Worm (Caenorhabditis elegans) whole organism, mixed stage, embryonic: ENCODE data around the gene ceh-87.
A peak's percentile ranks its signal among the peaks of the same experiment; 100 is the strongest.
"Not testable (repeated sequence)": the region's sequence is repeated elsewhere in the genome, so short reads cannot be mapped to it uniquely, and the experiment has no call there.

Experiments used
- blmp-1 ChIP-seq: fragments of 150-350 bp; optimal IDR thresholded peaks from 2 replicates; lab custom pipeline; 2014; ENCODE audit warnings: missing biosample characterization, missing genetic modification characterization
- ceh-39 ChIP-seq: fragments of 150-350 bp; optimal IDR thresholded peaks from 2 replicates; lab custom pipeline; 2014; ENCODE audit warnings: missing biosample characterization, missing genetic modification characterization
- ceh-43 ChIP-seq: fragments of 200-800 bp; sonication (Bioruptor generic); optimal IDR thresholded peaks from 2 replicates; lab custom pipeline; 2018; ENCODE audit warnings: mild to moderate bottlenecking, missing genetic modification characterization, moderate library complexity, missing compliant biosample characterization
- ceh-83 ChIP-seq: fragments of 200-800 bp; sonication (Bioruptor generic); optimal IDR thresholded peaks from 2 replicates; lab custom pipeline; 2018; ENCODE audit warnings: mild to moderate bottlenecking, missing genetic modification characterization, missing compliant biosample characterization
- ces-1 ChIP-seq: fragments of 150-350 bp; optimal IDR thresholded peaks from 2 replicates; lab custom pipeline; 2014; ENCODE audit warnings: missing biosample characterization, missing genetic modification reagents, missing genetic modification characterization
- cnd-1 ChIP-seq: fragments of 200-800 bp; sonication (Bioruptor generic); optimal IDR thresholded peaks from 2 replicates; lab custom pipeline; 2018; ENCODE audit warnings: mild to moderate bottlenecking, missing genetic modification characterization, missing compliant biosample characterization
- elt-3 ChIP-seq: fragments of 150-350 bp; optimal IDR thresholded peaks from 2 replicates; lab custom pipeline; 2014; ENCODE audit warnings: missing biosample characterization, missing genetic modification characterization
- flh-1 ChIP-seq: fragments of 200-800 bp; sonication (Bioruptor generic); optimal IDR thresholded peaks from 2 replicates; lab custom pipeline; 2018; ENCODE audit warnings: mild to moderate bottlenecking, missing genetic modification characterization, moderate library complexity, missing compliant biosample characterization
- ham-2 ChIP-seq: fragments of 200-800 bp; sonication (Bioruptor generic); optimal IDR thresholded peaks from 2 replicates; lab custom pipeline; 2018; ENCODE audit warnings: mild to moderate bottlenecking, missing genetic modification characterization, missing compliant biosample characterization
- hlh-1 ChIP-seq: fragments of 150-350 bp; optimal IDR thresholded peaks from 2 replicates; lab custom pipeline; 2014; ENCODE audit warnings: missing biosample characterization, missing genetic modification reagents, missing genetic modification characterization
- lin-32 ChIP-seq: fragments of 200-800 bp; sonication (Bioruptor generic); optimal IDR thresholded peaks from 2 replicates; lab custom pipeline; 2018; ENCODE audit warnings: mild to moderate bottlenecking, missing genetic modification characterization, missing compliant biosample characterization
- lsy-2 ChIP-seq: fragments of 150-350 bp; optimal IDR thresholded peaks from 2 replicates; lab custom pipeline; 2014; ENCODE audit warnings: missing biosample characterization, missing genetic modification characterization
- mab-5 ChIP-seq: fragments of 150-350 bp; optimal IDR thresholded peaks from 2 replicates; lab custom pipeline; 2014; ENCODE audit warnings: missing biosample characterization, missing genetic modification characterization
- mep-1 ChIP-seq: fragments of 150-350 bp; optimal IDR thresholded peaks from 2 replicates; lab custom pipeline; 2017; ENCODE audit warnings: missing biosample characterization, missing genetic modification reagents, missing genetic modification characterization, inconsistent platforms
- mls-2 ChIP-seq: sonication (generic microtip); optimal IDR thresholded peaks from 2 replicates; lab custom pipeline; 2016; ENCODE audit warnings: mild to moderate bottlenecking, missing genetic modification characterization, moderate library complexity, missing compliant biosample characterization
- nhr-12 ChIP-seq: fragments of 150-350 bp; optimal IDR thresholded peaks from 2 replicates; lab custom pipeline; 2014; ENCODE audit warnings: missing biosample characterization, missing genetic modification characterization
- nhr-2 ChIP-seq: fragments of 150-350 bp; optimal IDR thresholded peaks from 2 replicates; lab custom pipeline; 2014; ENCODE audit warnings: missing biosample characterization, missing genetic modification characterization
- nhr-237 ChIP-seq: fragments of 150-350 bp; optimal IDR thresholded peaks from 2 replicates; lab custom pipeline; 2014; ENCODE audit warnings: missing biosample characterization, missing genetic modification characterization
- nhr-28 ChIP-seq: fragments of 150-350 bp; optimal IDR thresholded peaks from 2 replicates; lab custom pipeline; 2014; ENCODE audit warnings: missing biosample characterization, missing genetic modification characterization
- nhr-76 ChIP-seq: sonication (generic microtip); optimal IDR thresholded peaks from 2 replicates; lab custom pipeline; 2017; ENCODE audit warnings: missing biosample characterization, missing genetic modification characterization
- pha-4 ChIP-seq: fragments of 150-350 bp; optimal IDR thresholded peaks from 2 replicates; lab custom pipeline; 2018; ENCODE audit warnings: missing biosample characterization, missing genetic modification reagents, missing genetic modification characterization
- sem-2 ChIP-seq: fragments of 200-800 bp; sonication (Bioruptor generic); optimal IDR thresholded peaks from 2 replicates; lab custom pipeline; 2018; ENCODE audit warnings: mild to moderate bottlenecking, missing genetic modification characterization, missing compliant biosample characterization
- snpc-4 ChIP-seq: fragments of 150-350 bp; optimal IDR thresholded peaks from 2 replicates; lab custom pipeline; 2014; ENCODE audit warnings: missing biosample characterization, missing genetic modification characterization
- sptf-1 ChIP-seq: sonication (generic microtip); optimal IDR thresholded peaks from 2 replicates; lab custom pipeline; 2017; ENCODE audit warnings: mild to moderate bottlenecking, missing genetic modification characterization, moderate library complexity, missing compliant biosample characterization
- tbx-8 ChIP-seq: fragments of 200-800 bp; sonication (Bioruptor generic); optimal IDR thresholded peaks from 2 replicates; lab custom pipeline; 2018; ENCODE audit warnings: mild to moderate bottlenecking, missing genetic modification characterization, moderate library complexity, missing compliant biosample characterization
- unc-120 ChIP-seq: sonication (generic microtip); optimal IDR thresholded peaks from 2 replicates; lab custom pipeline; 2017; ENCODE audit warnings: missing genetic modification characterization, missing compliant biosample characterization; ENCODE audit not compliant: poor library complexity, severe bottlenecking
- unc-62 ChIP-seq: fragments of 150-350 bp; optimal IDR thresholded peaks from 2 replicates; lab custom pipeline; 2014; ENCODE audit warnings: missing biosample characterization, missing genetic modification reagents, missing genetic modification characterization
- zip-8 ChIP-seq: fragments of 150-350 bp; optimal IDR thresholded peaks from 2 replicates; lab custom pipeline; 2014; ENCODE audit warnings: missing biosample characterization, missing genetic modification characterization
- ztf-11 ChIP-seq: fragments of 150-350 bp; optimal IDR thresholded peaks from 2 replicates; lab custom pipeline; 2014; ENCODE audit warnings: missing biosample characterization, missing genetic modification characterization

ceh-87 gene

ce11 chrII:2686985-2687675 lies 3.0 kb upstream of the ceh-87 start, which contains the start of the genes sup-9 and nspf-1:
Gene sup-9, minus strand, starts transcription at chrII:2687027.
Gene nspf-1, plus strand, starts transcription at chrII:2687625.
- peak; percentile 15 for TF ChIP-seq ces-1 (GFP tag; lab: Kevin White, UChicago)
- TF ChIP-seq nhr-76 (tag; lab: Kevin White, UChicago): no peak
- TF ChIP-seq unc-62: peak; percentile 65
- no peak for TF ChIP-seq sem-2 (GFP tag; lab: Kevin White, UChicago)
- no peak for TF ChIP-seq lsy-2 (tag; lab: Kevin White, UChicago)
- TF ChIP-seq sptf-1 (tag; lab: Kevin White, UChicago): no peak
- TF ChIP-seq ham-2: no peak
- TF ChIP-seq blmp-1: no peak
- TF ChIP-seq flh-1 (GFP tag; lab: Kevin White, UChicago): no peak
- TF ChIP-seq pha-4: no peak
- TF ChIP-seq ztf-11 (tag; lab: Kevin White, UChicago): no peak
- peak; percentile 34 for TF ChIP-seq hlh-1 (tag; lab: Kevin White, UChicago)
- TF ChIP-seq unc-120 (tag; lab: Kevin White, UChicago): peak; percentile 48
- no peak for TF ChIP-seq nhr-12 (tag; lab: Kevin White, UChicago)

- TF ChIP-seq ztf-11 (tag; lab: Kevin White, UChicago) (no peak), nhr-2 (no peak), nhr-12 (tag; lab: Kevin White, UChicago) (no peak), zip-8 (no peak)
- TF ChIP-seq, all 35 proteins: peak for 0
These were observed 675 bp upstream of the ceh-87 start for ce11 chrII:2684783-2685182.

DNA sequence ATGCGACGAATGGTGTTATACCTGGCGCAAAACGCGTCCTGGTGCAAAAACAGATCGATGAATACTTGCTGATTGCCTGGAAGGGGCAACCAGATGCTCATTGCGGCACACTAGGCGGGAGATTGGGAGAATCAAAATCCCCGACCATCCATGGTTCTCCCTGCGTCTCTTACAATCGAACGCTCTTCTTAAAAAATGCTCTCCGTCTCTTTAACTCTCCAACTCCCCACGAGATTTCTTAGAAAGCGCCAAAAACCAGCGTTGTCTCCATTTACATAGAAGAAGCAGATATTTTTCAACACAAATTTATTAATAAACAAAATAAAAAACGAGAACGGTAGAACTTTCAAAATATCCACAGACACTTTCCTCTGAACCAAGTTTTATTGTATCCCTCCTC lies 3.0 kb downstream of the ceh-87 start, which contains the start of gene F34D6.1:
Gene F34D6.1, minus strand, starts transcription at position 101 of the 400 bp plus-strand sequence.
- TF ChIP-seq ceh-39 (tag; lab: Kevin White, UChicago) (no peak), tbx-8 (GFP tag; lab: Kevin White, UChicago) (no peak), sem-2 (GFP tag; lab: Kevin White, UChicago) (no peak), nhr-12 (tag; lab: Kevin White, UChicago) (no peak), snpc-4 (tag; lab: Kevin White, UChicago) (no peak), ces-1 (GFP tag; lab: Kevin White, UChicago) (no peak), pha-4 (no peak), hlh-1 (tag; lab: Kevin White, UChicago) (no peak), nhr-237 (no peak), mls-2 (no peak), nhr-28 (tag; lab: Kevin White, UChicago) (no peak), ceh-43 (GFP tag; lab: Kevin White, UChicago) (no peak), nhr-76 (tag; lab: Kevin White, UChicago) (no peak), mab-5 (no peak)

ce11 chrII:2677534-2678168 lies 6.5 kb downstream of the ceh-87 start, which contains the start of gene F22E5.17:
Gene F22E5.17, plus strand, starts transcription at chrII:2678041.
- TF ChIP-seq snpc-4 (tag; lab: Kevin White, UChicago) (no peak), ham-2 (no peak), sptf-1 (tag; lab: Kevin White, UChicago) (no peak), lin-32 (GFP tag; lab: Kevin White, UChicago) (no peak), ceh-43 (GFP tag; lab: Kevin White, UChicago) (no peak), unc-62 (no peak), sem-2 (GFP tag; lab: Kevin White, UChicago) (no peak), elt-3 (no peak), nhr-12 (tag; lab: Kevin White, UChicago) (no peak), mep-1 (no peak), ztf-11 (tag; lab: Kevin White, UChicago) (no peak), ceh-83 (no peak), tbx-8 (GFP tag; lab: Kevin White, UChicago) (no peak), lsy-2 (tag; lab: Kevin White, UChicago) (no peak), ces-1 (GFP tag; lab: Kevin White, UChicago) (no peak), flh-1 (GFP tag; lab: Kevin White, UChicago) (no peak), cnd-1 (tag; lab: Kevin White, UChicago) (no peak), nhr-237 (no peak), blmp-1 (no peak), pha-4 (no peak)

DNA sequence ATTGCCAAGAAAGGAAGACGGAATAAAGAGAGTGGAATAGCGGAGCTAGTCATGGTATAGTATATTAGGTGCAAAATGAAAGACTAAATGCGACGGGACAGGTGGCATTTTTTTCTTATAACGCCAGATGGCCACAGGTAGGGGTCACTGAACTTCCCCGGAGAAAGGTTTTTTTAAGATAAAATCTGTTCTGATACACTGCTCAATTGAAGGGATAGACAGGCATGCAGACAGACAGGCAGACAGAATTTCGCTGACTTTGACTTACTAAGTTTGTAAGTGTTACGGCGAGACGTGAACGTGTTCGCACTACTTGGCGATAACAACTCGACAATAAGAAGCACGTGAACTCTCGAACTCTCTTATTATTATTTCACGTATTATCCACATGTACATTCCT lies 10.6 kb downstream of the ceh-87 start, which contains the start of the genes F22E5.20 and F22E5.1:
Gene F22E5.20, minus strand, starts transcription at position 101 of the 400 bp plus-strand sequence.
Gene F22E5.1, plus strand, starts transcription at position 242 of the 400 bp plus-strand sequence.
- TF ChIP-seq ceh-39 (tag; lab: Kevin White, UChicago); zip-8; elt-3: not testable (repeated sequence)
